Worm (Caenorhabditis elegans) whole organism, L1 larva: ENCODE data around the gene idpc-2.

Source experiments
- C04F5.9 ChIP-seq: sonication (generic microtip); optimal IDR thresholded peaks from 2 replicates; lab custom pipeline; 2016; ENCODE audit warnings: missing genetic modification characterization, missing compliant biosample characterization
- C16A3.4 ChIP-seq: fragments of 150-350 bp; optimal IDR thresholded peaks from 2 replicates; lab custom pipeline; 2014; ENCODE audit warnings: missing biosample characterization, missing genetic modification characterization
- F16B12.6 ChIP-seq: fragments of 150-350 bp; optimal IDR thresholded peaks from 2 replicates; lab custom pipeline; 2014; ENCODE audit warnings: missing biosample characterization, missing genetic modification characterization
- Y116A8C.19 ChIP-seq: sonication (generic microtip); optimal IDR thresholded peaks from 2 replicates; lab custom pipeline; 2016; ENCODE audit warnings: missing compliant biosample characterization, missing genetic modification characterization, borderline replicate concordance
- alr-1 ChIP-seq: fragments of 200-800 bp; sonication (Bioruptor generic); optimal IDR thresholded peaks from 2 replicates; lab custom pipeline; 2018; ENCODE audit warnings: borderline replicate concordance, mild to moderate bottlenecking, missing genetic modification characterization, missing compliant biosample characterization
- ama-1 ChIP-seq: fragments of 150-350 bp; optimal IDR thresholded peaks from 2 replicates; lab custom pipeline; 2014
- blmp-1 ChIP-seq: fragments of 150-350 bp; optimal IDR thresholded peaks from 2 replicates; lab custom pipeline; 2014; ENCODE audit warnings: missing biosample characterization, missing genetic modification characterization
- ceh-82 ChIP-seq, 3 experiments: fragments of 150-350 bp in 1 of 3; sonication (generic microtip) in 2 of 3; optimal IDR thresholded peaks; 2 replicates each; lab custom pipeline; 2014 to 2017; ENCODE audit warnings: missing biosample characterization in 3 of 3, missing genetic modification characterization in 3 of 3
- ceh-88 ChIP-seq: fragments of 200-800 bp; sonication (Bioruptor generic); IDR thresholded peaks from 2 replicates; pipeline ENCODE4 v1.3.6; 2022; ENCODE audit warnings: missing genetic modification characterization, missing compliant biosample characterization
- ceh-90 ChIP-seq: sonication (generic microtip); optimal IDR thresholded peaks from 2 replicates; lab custom pipeline; 2016; ENCODE audit warnings: missing genetic modification characterization, missing compliant biosample characterization
- ces-1 ChIP-seq: fragments of 150-350 bp; optimal IDR thresholded peaks from 2 replicates; lab custom pipeline; 2014; ENCODE audit warnings: missing biosample characterization, missing genetic modification reagents, missing genetic modification characterization
- dpl-1 ChIP-seq, 3 experiments: fragments of 150-350 bp in 2 of 3; sonication (generic microtip) in 1 of 3; optimal IDR thresholded peaks; 2 replicates each; lab custom pipeline; 2014 to 2017; ENCODE audit warnings: missing biosample characterization in 3 of 3, missing genetic modification characterization in 3 of 3, missing genetic modification reagents in 3 of 3
- efl-1 ChIP-seq, 4 experiments: fragments of 150-350 bp; optimal IDR thresholded peaks in 3 of 4; peaks in 1 of 4; 1 replicate in 1 of 4; 2 replicates in 3 of 4; lab custom pipeline; 2014; ENCODE audit warnings: missing biosample characterization in 2 of 4, missing genetic modification characterization in 2 of 4, missing genetic modification reagents in 2 of 4
- egl-13 ChIP-seq: sonication (generic microtip); optimal IDR thresholded peaks from 2 replicates; lab custom pipeline; 2016; ENCODE audit warnings: missing genotype, missing genetic modification reagents, missing genetic modification characterization, missing compliant biosample characterization
- elt-3 ChIP-seq, 6 experiments: fragments of 150-350 bp in 1 of 6; sonication (generic microtip); optimal IDR thresholded peaks; 2 replicates each; lab custom pipeline; 2017 to 2018; ENCODE audit warnings: missing biosample characterization in 6 of 6, missing genetic modification characterization in 6 of 6, inconsistent platforms in 1 of 6
- ets-5 ChIP-seq: fragments of 200-800 bp; sonication (Bioruptor generic); IDR thresholded peaks from 2 replicates; pipeline ENCODE4 v1.3.6; 2022; ENCODE audit warnings: missing genetic modification characterization, missing compliant biosample characterization
- fkh-4 ChIP-seq: sonication (generic microtip); optimal IDR thresholded peaks from 2 replicates; lab custom pipeline; 2016; ENCODE audit warnings: missing compliant biosample characterization, missing genetic modification characterization, borderline replicate concordance
- grh-1 ChIP-seq: fragments of 200-800 bp; sonication (Bioruptor generic); IDR thresholded peaks from 2 replicates; pipeline ENCODE4 v1.3.6; 2022; ENCODE audit warnings: missing genetic modification reagents, missing genetic modification characterization, missing compliant biosample characterization
- hlh-17 ChIP-seq: fragments of 200-800 bp; sonication (Bioruptor generic); optimal IDR thresholded peaks from 2 replicates; lab custom pipeline; 2018; ENCODE audit warnings: missing genetic modification characterization, mild to moderate bottlenecking, missing compliant biosample characterization, moderate library complexity, borderline replicate concordance
- hlh-4 ChIP-seq: sonication (generic microtip); optimal IDR thresholded peaks from 2 replicates; lab custom pipeline; 2016; ENCODE audit warnings: mild to moderate bottlenecking, missing genetic modification characterization, missing compliant biosample characterization
- isw-1 ChIP-seq: fragments of 200-800 bp; sonication (Bioruptor generic); IDR thresholded peaks from 2 replicates; pipeline ENCODE4 v1.3.6; 2022; ENCODE audit warnings: missing genetic modification characterization, missing compliant biosample characterization
- jun-1 ChIP-seq: fragments of 150-350 bp; optimal IDR thresholded peaks from 2 replicates; lab custom pipeline; 2014; ENCODE audit warnings: missing biosample characterization, missing genetic modification reagents, missing genetic modification characterization
- lin-15B ChIP-seq: fragments of 150-350 bp; sonication (generic microtip); optimal IDR thresholded peaks from 3 replicates; lab custom pipeline; 2014; ENCODE audit warnings: missing biosample characterization, missing genetic modification characterization
- lin-35 ChIP-seq, 2 experiments: fragments of 150-350 bp; optimal IDR thresholded peaks; 2 replicates each; lab custom pipeline; 2014; ENCODE audit warnings: missing biosample characterization in 2 of 2, missing genetic modification characterization in 2 of 2, missing genetic modification reagents in 2 of 2
- lir-3 ChIP-seq: sonication (generic microtip); optimal IDR thresholded peaks from 2 replicates; lab custom pipeline; 2016; ENCODE audit warnings: mild to moderate bottlenecking, missing genetic modification characterization, moderate library complexity, missing compliant biosample characterization; ENCODE audit not compliant: poor library complexity
- lsy-2 ChIP-seq, 2 experiments: fragments of 150-350 bp; optimal IDR thresholded peaks; 2 replicates each; lab custom pipeline; 2014; ENCODE audit warnings: missing biosample characterization in 2 of 2, missing genetic modification characterization in 2 of 2
- mab-9 ChIP-seq: fragments of 200-800 bp; sonication (Bioruptor generic); IDR thresholded peaks from 2 replicates; pipeline ENCODE4 v1.3.6; 2022; ENCODE audit warnings: missing genetic modification reagents, missing genetic modification characterization, missing compliant biosample characterization
- mef-2 ChIP-seq: fragments of 150-350 bp; optimal IDR thresholded peaks from 2 replicates; lab custom pipeline; 2014; ENCODE audit warnings: missing biosample characterization, missing genetic modification characterization
- mep-1 ChIP-seq: fragments of 150-350 bp; optimal IDR thresholded peaks from 2 replicates; lab custom pipeline; 2014; ENCODE audit warnings: missing biosample characterization, missing genetic modification characterization
- nhr-11 ChIP-seq: fragments of 150-350 bp; optimal IDR thresholded peaks from 2 replicates; lab custom pipeline; 2014; ENCODE audit warnings: missing biosample characterization, missing genetic modification characterization
- nhr-12 ChIP-seq: sonication (generic microtip); optimal IDR thresholded peaks from 2 replicates; lab custom pipeline; 2017; ENCODE audit warnings: missing biosample characterization, missing genetic modification characterization
- nhr-71 ChIP-seq: sonication (generic microtip); optimal IDR thresholded peaks from 2 replicates; lab custom pipeline; 2016; ENCODE audit warnings: mild to moderate bottlenecking, missing genetic modification characterization, moderate library complexity, missing compliant biosample characterization
- nhr-77 ChIP-seq: fragments of 150-350 bp; optimal IDR thresholded peaks from 2 replicates; lab custom pipeline; 2014; ENCODE audit warnings: missing biosample characterization, missing genetic modification characterization
- nhr-85 ChIP-seq: sonication (generic microtip); peaks from one replicate; lab custom pipeline; 2016; ENCODE audit warnings: missing genetic modification characterization, inconsistent platforms, missing compliant biosample characterization
- nhr-90 ChIP-seq: sonication (generic microtip); optimal IDR thresholded peaks from 2 replicates; lab custom pipeline; 2016; ENCODE audit warnings: mild to moderate bottlenecking, missing genetic modification characterization, missing compliant biosample characterization; ENCODE audit not compliant: poor library complexity
- pax-3 ChIP-seq: fragments of 200-800 bp; sonication (Bioruptor generic); optimal IDR thresholded peaks from 2 replicates; lab custom pipeline; 2018; ENCODE audit warnings: mild to moderate bottlenecking, missing genetic modification characterization, moderate library complexity, missing compliant biosample characterization
- skn-1 ChIP-seq: fragments of 150-350 bp; optimal IDR thresholded peaks from 2 replicates; lab custom pipeline; 2014; ENCODE audit warnings: missing biosample characterization, missing genetic modification characterization
- snpc-4 ChIP-seq: fragments of 150-350 bp; optimal IDR thresholded peaks from 2 replicates; lab custom pipeline; 2014; ENCODE audit warnings: missing biosample characterization, missing genetic modification characterization
- sox-4 ChIP-seq: sonication (generic microtip); optimal IDR thresholded peaks from 2 replicates; lab custom pipeline; 2016; ENCODE audit warnings: missing genetic modification characterization, missing compliant biosample characterization
- sptf-1 ChIP-seq: fragments of 150-350 bp; optimal IDR thresholded peaks from 2 replicates; lab custom pipeline; 2014; ENCODE audit warnings: missing biosample characterization, missing genetic modification characterization
- sup-37 ChIP-seq: fragments of 200-800 bp; sonication (Bioruptor generic); optimal IDR thresholded peaks from 2 replicates; lab custom pipeline; 2018; ENCODE audit warnings: mild to moderate bottlenecking, missing genetic modification characterization, missing compliant biosample characterization
- tbx-2 ChIP-seq: sonication (generic microtip); optimal IDR thresholded peaks from 2 replicates; lab custom pipeline; 2016; ENCODE audit warnings: missing genetic modification characterization, missing compliant biosample characterization
- unc-130 ChIP-seq: fragments of 150-350 bp; optimal IDR thresholded peaks from 2 replicates; lab custom pipeline; 2017; ENCODE audit warnings: missing biosample characterization, missing genetic modification characterization, inconsistent platforms
- unc-62 ChIP-seq: fragments of 150-350 bp; optimal IDR thresholded peaks from 2 replicates; lab custom pipeline; 2014; ENCODE audit warnings: missing biosample characterization, missing genetic modification reagents, missing genetic modification characterization
- unc-86 ChIP-seq: sonication (generic microtip); optimal IDR thresholded peaks from 2 replicates; lab custom pipeline; 2016; ENCODE audit warnings: missing genetic modification characterization, missing compliant biosample characterization
- unc-98 ChIP-seq: fragments of 200-800 bp; sonication (Bioruptor generic); IDR thresholded peaks from 2 replicates; pipeline ENCODE4 v1.3.6; 2022; ENCODE audit warnings: missing genetic modification characterization, missing compliant biosample characterization
- zip-4 ChIP-seq: fragments of 200-800 bp; sonication (Bioruptor generic); optimal IDR thresholded peaks from 2 replicates; lab custom pipeline; 2018; ENCODE audit warnings: mild to moderate bottlenecking, missing genetic modification characterization, moderate library complexity, missing compliant biosample characterization
- ztf-11 ChIP-seq, 2 experiments: sonication (generic microtip); optimal IDR thresholded peaks; 2 replicates each; lab custom pipeline; 2016 to 2017; ENCODE audit warnings: missing genetic modification characterization in 2 of 2, missing biosample characterization in 1 of 2, missing compliant biosample characterization in 1 of 2
- ztf-4 ChIP-seq: fragments of 150-350 bp; optimal IDR thresholded peaks from 2 replicates; lab custom pipeline; 2014; ENCODE audit warnings: missing biosample characterization, missing genetic modification characterization

The idpc-2 gene

ce11 chrV:8607353-8607850 is 13.7 kb downstream of the idpc-2 start, which contains the start of gene smk-1 (continued):
- TF ChIP-seq egl-13 (tag; lab: Kevin White, UChicago) (no peak), snpc-4 (tag; lab: Kevin White, UChicago) (no peak), mef-2 (no peak), nhr-85 (peak; percentile 77), zip-4 (GFP tag; lab: Kevin White, UChicago) (no peak), lsy-2 (tag; optimal IDR thresholded peaks at IDR 0.05; lab: Kevin White, UChicago) (peak in 1 of 2 experiments; percentile 18), ceh-82 (tag; optimal IDR thresholded peaks at IDR 0.05; lab: Kevin White, UChicago) (no peak), skn-1 (tag; lab: Kevin White, UChicago) (peak; percentile 16), unc-86 (tag; lab: Kevin White, UChicago) (no peak), dpl-1 (GFP tag; optimal IDR thresholded peaks at IDR 0.05; lab: Kevin White, UChicago) (no peak), isw-1 (no peak), C16A3.4 (tag; lab: Kevin White, UChicago) (no peak), elt-3 (tag; optimal IDR thresholded peaks at IDR 0.05; lab: Kevin White, UChicago) (peak in 3 of 6 experiments; percentile 9 to 79 (median 12)), nhr-90 (peak; percentile 23), nhr-71 (tag; lab: Kevin White, UChicago) (peak; percentile 45), grh-1 (no peak), ztf-4 (tag; lab: Kevin White, UChicago) (no peak), alr-1 (no peak), ces-1 (no peak), sup-37 (GFP tag; lab: Kevin White, UChicago) (no peak), sptf-1 (tag; lab: Kevin White, UChicago) (no peak), blmp-1 (tag; lab: Kevin White, UChicago) (peak; percentile 85), lir-3 (tag; lab: Kevin White, UChicago) (no peak), ceh-90 (tag; lab: Kevin White, UChicago) (no peak), lin-35 (GFP tag; optimal IDR thresholded peaks at IDR 0.05; lab: Kevin White, UChicago) (peak in 1 of 2 experiments; percentile 16), unc-98 (no peak), mab-9 (GFP tag; lab: Robert Waterston, UW) (no peak), nhr-11 (tag; lab: Kevin White, UChicago) (no peak), sox-4 (tag; lab: Kevin White, UChicago) (no peak), ztf-11 (tag; optimal IDR thresholded peaks at IDR 0.05; lab: Kevin White, UChicago) (no peak), hlh-4 (no peak), C04F5.9 (tag; lab: Kevin White, UChicago) (no peak)

ce11 chrV:8606099-8606696 is 14.9 kb downstream of the idpc-2 start, which contains the start of gene vps-60:
Gene vps-60 (minus strand): TSS chrV:8606128.
- TF ChIP-seq mep-1 = peak; percentile 80
- peak; percentile 94 for TF ChIP-seq isw-1
- TF ChIP-seq lin-15B (tag; lab: Kevin White, UChicago) = peak; percentile 80
- peak; percentile 84 to 89 for TF ChIP-seq efl-1 (optimal IDR thresholded peaks at IDR 0.05; lab: Kevin White, UChicago)
- TF ChIP-seq efl-1 (GFP tag; optimal IDR thresholded peaks at IDR 0.05 in 1 of 2; lab: Kevin White, UChicago) = peak; percentile 68 to 96
- TF ChIP-seq fkh-4 = no peak
- peak; percentile 87 for TF ChIP-seq pax-3
- TF ChIP-seq unc-130 (tag; lab: Kevin White, UChicago) = peak; percentile 89
- peak; percentile 86 for TF ChIP-seq nhr-90
- TF ChIP-seq sox-4 (tag; lab: Kevin White, UChicago) = peak; percentile 76
- peak; percentile 48 for TF ChIP-seq mef-2
- peak; percentile 10 for TF ChIP-seq ama-1 (lab: Kevin White, UChicago)
- peak; percentile 96 for TF ChIP-seq jun-1
- no peak for TF ChIP-seq Y116A8C.19
- TF ChIP-seq F16B12.6 (tag; lab: Kevin White, UChicago) = peak; percentile 10
- no peak for TF ChIP-seq hlh-17 (GFP tag; lab: Kevin White, UChicago)
- TF ChIP-seq ztf-4 (tag; lab: Kevin White, UChicago) = peak; percentile 77
- TF ChIP-seq C16A3.4 (tag; lab: Kevin White, UChicago) = peak; percentile 90
- TF ChIP-seq mab-9 (GFP tag; lab: Robert Waterston, UW) = 0 out of 2 replicates have a peak, but pooled peaks have one; percentile 46
- TF ChIP-seq nhr-12 = no peak
- TF ChIP-seq snpc-4 (tag; lab: Kevin White, UChicago) = peak; percentile 74
- peak; percentile 75 for TF ChIP-seq grh-1
- TF ChIP-seq ets-5 (GFP tag; lab: Robert Waterston, UW) = no peak
- TF ChIP-seq nhr-77 (tag; lab: Kevin White, UChicago) = peak; percentile 93
- TF ChIP-seq unc-62 (GFP tag; lab: Kevin White, UChicago) = no peak
- peak; percentile 95 for TF ChIP-seq tbx-2
- TF ChIP-seq ceh-88 (GFP tag; lab: Robert Waterston, UW) = peak; percentile 77; the same call in 1 of the 2 replicates
- TF ChIP-seq nhr-71 (tag; lab: Kevin White, UChicago) = peak; percentile 98
- TF ChIP-seq unc-86 (tag; lab: Kevin White, UChicago) = peak; percentile 89
